Worm (Caenorhabditis elegans) whole organism, L3 larva: ENCODE results near the gene F33A8.4.

ENCODE experiments used
- aly-2 ChIP-seq: fragments of 150-350 bp; optimal IDR thresholded peaks from 2 replicates; lab custom pipeline; 2014; ENCODE audit warnings: missing biosample characterization, missing genetic modification characterization
- daf-12 ChIP-seq: fragments of 150-350 bp; optimal IDR thresholded peaks from 2 replicates; lab custom pipeline; 2014; ENCODE audit warnings: missing biosample characterization, missing genetic modification reagents, missing genetic modification characterization
- elt-2 ChIP-seq: sonication (generic microtip); optimal IDR thresholded peaks from 2 replicates; lab custom pipeline; 2016; ENCODE audit warnings: missing genetic modification reagents, mild to moderate bottlenecking, missing genetic modification characterization, missing compliant biosample characterization
- eor-1 ChIP-seq, 2 experiments: fragments of 150-350 bp; optimal IDR thresholded peaks; 2 replicates each; lab custom pipeline; 2014 to 2018; ENCODE audit warnings: missing biosample characterization in 2 of 2, missing genetic modification characterization in 2 of 2
- jun-1 ChIP-seq: fragments of 150-350 bp; optimal IDR thresholded peaks from 2 replicates; lab custom pipeline; 2014; ENCODE audit warnings: missing biosample characterization, missing genetic modification reagents, missing genetic modification characterization
- mml-1 ChIP-seq: fragments of 150-350 bp; sonication (generic microtip); optimal IDR thresholded peaks from 3 replicates; lab custom pipeline; 2014; ENCODE audit warnings: missing biosample characterization, missing genetic modification characterization
- nhr-77 ChIP-seq: fragments of 150-350 bp; optimal IDR thresholded peaks from 2 replicates; lab custom pipeline; 2014; ENCODE audit warnings: missing biosample characterization, missing genetic modification characterization
- pha-4 ChIP-seq: fragments of 150-350 bp; optimal IDR thresholded peaks from 2 replicates; lab custom pipeline; 2014; ENCODE audit warnings: missing biosample characterization, missing genetic modification reagents, missing genetic modification characterization
- pqm-1 ChIP-seq: fragments of 150-350 bp; optimal IDR thresholded peaks from 2 replicates; lab custom pipeline; 2017; ENCODE audit warnings: missing biosample characterization, missing genetic modification characterization, inconsistent platforms
- skn-1 ChIP-seq: fragments of 150-350 bp; optimal IDR thresholded peaks from 2 replicates; lab custom pipeline; 2014; ENCODE audit warnings: missing biosample characterization, missing genetic modification characterization
- unc-39 ChIP-seq: sonication (generic microtip); optimal IDR thresholded peaks from 4 replicates; lab custom pipeline; 2017; ENCODE audit warnings: missing biosample characterization, missing genetic modification characterization
- unc-62 ChIP-seq: fragments of 150-350 bp; sonication (generic microtip); optimal IDR thresholded peaks from 4 replicates; lab custom pipeline; 2014; ENCODE audit warnings: missing biosample characterization, missing genetic modification reagents, missing genetic modification characterization
- zag-1 ChIP-seq: fragments of 150-350 bp; optimal IDR thresholded peaks from 2 replicates; lab custom pipeline; 2014; ENCODE audit warnings: missing biosample characterization, missing genetic modification characterization
- ztf-11 ChIP-seq: fragments of 150-350 bp; optimal IDR thresholded peaks from 2 replicates; lab custom pipeline; 2014; ENCODE audit warnings: missing biosample characterization, missing genetic modification characterization

DNA sequence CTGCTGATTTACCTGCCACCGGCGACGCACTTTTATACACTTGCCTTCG is 32.2 kb downstream of the F33A8.4 start, which contains the start of gene ram-2:
- TF ChIP-seq unc-62 (GFP tag; lab: Kevin White, UChicago) (no peak), skn-1 (tag; lab: Kevin White, UChicago) (no peak), elt-2 (tag; lab: Kevin White, UChicago) (no peak), pha-4 (tag; lab: Kevin White, UChicago) (no peak), aly-2 (no peak), daf-12 (tag; lab: Kevin White, UChicago) (no peak), mml-1 (tag; lab: Kevin White, UChicago) (no peak), pqm-1 (tag; lab: Kevin White, UChicago) (no peak), nhr-77 (tag; lab: Kevin White, UChicago) (no peak), jun-1 (tag; lab: Kevin White, UChicago) (no peak), zag-1 (tag; lab: Kevin White, UChicago) (no peak), eor-1 (tag; optimal IDR thresholded peaks at IDR 0.05; lab: Kevin White, UChicago) (no peak), ztf-11 (tag; lab: Kevin White, UChicago) (no peak), unc-39 (tag; lab: Kevin White, UChicago) (no peak)
